Fruit fly (Drosophila melanogaster) whole organism, wandering third instar larva: ENCODE data around the gene CG32985.

Source experiments
- CG32264 ChIP-seq: fragments of 200-800 bp; sonication (Bioruptor generic); optimal IDR thresholded peaks from 2 replicates; lab custom pipeline; 2016; ENCODE audit warnings: missing biosample characterization, missing genetic modification characterization
- CG9705 ChIP-seq: fragments of 200-800 bp; sonication (Bioruptor generic); optimal IDR thresholded peaks from 2 replicates; lab custom pipeline; 2018; ENCODE audit warnings: missing biosample characterization, mild to moderate bottlenecking, missing genetic modification characterization
- CrebA ChIP-seq: fragments of 200-800 bp; sonication (Bioruptor generic); optimal IDR thresholded peaks from 2 replicates; lab custom pipeline; 2016; ENCODE audit warnings: missing biosample characterization, mild to moderate bottlenecking, missing genetic modification characterization, borderline replicate concordance
- Dfd ChIP-seq: fragments of >200 bp; optimal IDR thresholded peaks from 2 replicates; lab custom pipeline; 2017; ENCODE audit warnings: missing biosample characterization, missing genetic modification characterization
- Dif ChIP-seq: fragments of 200-275, 200-300 bp; sonication (Bioruptor generic); optimal IDR thresholded peaks from 2 replicates; lab custom pipeline; 2018; ENCODE audit warnings: missing biosample characterization, missing genetic modification characterization; ENCODE audit not compliant: partially characterized antibody
- GATAd ChIP-seq: sonication (Bioruptor generic); optimal IDR thresholded peaks from 2 replicates; lab custom pipeline; 2016; ENCODE audit warnings: missing biosample characterization, missing genetic modification characterization
- HLH106 ChIP-seq: fragments of 200-800 bp; optimal IDR thresholded peaks from 3 replicates; lab custom pipeline; 2019; ENCODE audit warnings: missing biosample characterization, mild to moderate bottlenecking, missing genetic modification characterization, moderate library complexity
- Hnf4 ChIP-seq: fragments of 200-800 bp; sonication (Bioruptor generic); optimal IDR thresholded peaks from 2 replicates; lab custom pipeline; 2016; ENCODE audit warnings: missing biosample characterization, mild to moderate bottlenecking, missing genetic modification characterization
- Hr78 ChIP-seq: fragments of >200 bp; optimal IDR thresholded peaks from 2 replicates; lab custom pipeline; 2017; ENCODE audit warnings: missing biosample characterization, missing genetic modification characterization
- Hr83 ChIP-seq: fragments of 200-300 bp; sonication (Bioruptor generic); optimal IDR thresholded peaks from 2 replicates; lab custom pipeline; 2016; ENCODE audit warnings: missing biosample characterization, mild to moderate bottlenecking, missing genetic modification characterization, moderate library complexity; ENCODE audit not compliant: poor library complexity, severe bottlenecking
- Jra ChIP-seq: sonication (Bioruptor generic); optimal IDR thresholded peaks from 2 replicates; lab custom pipeline; 2016; ENCODE audit warnings: missing biosample characterization, missing genetic modification characterization
- Mio ChIP-seq: sonication (Bioruptor generic); optimal IDR thresholded peaks from 2 replicates; lab custom pipeline; 2016; ENCODE audit warnings: missing biosample characterization, missing genetic modification characterization
- Myc ChIP-seq: fragments of >200 bp; optimal IDR thresholded peaks from 2 replicates; lab custom pipeline; 2017
- N ChIP-seq: fragments of >200 bp; optimal IDR thresholded peaks from 2 replicates; lab custom pipeline; 2018; ENCODE audit warnings: missing biosample characterization, missing external identifiers, missing genetic modification characterization
- OdsH ChIP-seq: fragments of 200-800 bp; sonication (Bioruptor generic); optimal IDR thresholded peaks from 2 replicates; lab custom pipeline; 2016; ENCODE audit warnings: missing biosample characterization, mild to moderate bottlenecking, missing genetic modification characterization
- Rel ChIP-seq, 2 experiments: fragments of 200-800 bp; sonication (Bioruptor generic) in 1 of 2; optimal IDR thresholded peaks; 2 replicates in 1 of 2; 3 replicates in 1 of 2; lab custom pipeline; 2016 to 2019; ENCODE audit warnings: mild to moderate bottlenecking in 2 of 2, missing biosample characterization in 2 of 2, missing genetic modification characterization in 2 of 2, moderate library complexity in 1 of 2
- Sp1 ChIP-seq: fragments of 200-800 bp; sonication (Bioruptor generic); optimal IDR thresholded peaks from 3 replicates; lab custom pipeline; 2019; ENCODE audit warnings: missing biosample characterization, mild to moderate bottlenecking, missing genetic modification characterization, moderate library complexity
- Vsx2 ChIP-seq: fragments of 200-300, 225-300 bp; sonication (Bioruptor generic); optimal IDR thresholded peaks from 2 replicates; lab custom pipeline; 2018; ENCODE audit warnings: missing biosample characterization, missing genetic modification characterization; ENCODE audit not compliant: partially characterized antibody
- br ChIP-seq: fragments of 200-800 bp; sonication (Bioruptor generic); optimal IDR thresholded peaks from 2 replicates; lab custom pipeline; 2016; ENCODE audit warnings: missing biosample characterization, missing genetic modification characterization
- brk ChIP-seq: fragments of 200-800 bp; sonication (Bioruptor generic); optimal IDR thresholded peaks from 2 replicates; lab custom pipeline; 2016; ENCODE audit warnings: missing biosample characterization, mild to moderate bottlenecking, missing genetic modification characterization
- dl ChIP-seq, 2 experiments: fragments of 175-275, 200-275 bp in 1 of 2; fragments of 200-275 bp in 1 of 2; sonication (Bioruptor generic); optimal IDR thresholded peaks; lab custom pipeline; 2018; ENCODE audit warnings: mild to moderate bottlenecking in 2 of 2, missing biosample characterization in 2 of 2, missing genetic modification characterization in 2 of 2, moderate library complexity in 2 of 2; ENCODE audit not compliant: partially characterized antibody in 2 of 2, insufficient read depth in 1 of 2
- ey ChIP-seq: fragments of 200-800 bp; sonication (Bioruptor generic); optimal IDR thresholded peaks from 2 replicates; lab custom pipeline; 2016; ENCODE audit warnings: missing biosample characterization, missing genetic modification characterization
- foxo ChIP-seq, 2 experiments: fragments of 200-800 bp; sonication (Bioruptor generic); optimal IDR thresholded peaks; 2 replicates in 1 of 2; 3 replicates in 1 of 2; lab custom pipeline; 2016 to 2017; ENCODE audit warnings: missing biosample characterization in 2 of 2, missing genetic modification characterization in 2 of 2
- fru ChIP-seq: fragments of 200-800 bp; sonication (Bioruptor generic); optimal IDR thresholded peaks from 3 replicates; lab custom pipeline; 2016; ENCODE audit warnings: missing biosample characterization, mild to moderate bottlenecking, missing genetic modification characterization
- h ChIP-seq: fragments of 200-800 bp; sonication (Bioruptor generic); optimal IDR thresholded peaks from 3 replicates; lab custom pipeline; 2016; ENCODE audit warnings: missing biosample characterization, mild to moderate bottlenecking, missing genetic modification characterization
- jim ChIP-seq: fragments of 175-275, 200-325 bp; sonication (Bioruptor generic); optimal IDR thresholded peaks from 2 replicates; lab custom pipeline; 2016; ENCODE audit warnings: missing biosample characterization, mild to moderate bottlenecking, missing genetic modification characterization
- lola ChIP-seq: fragments of >200 bp; optimal IDR thresholded peaks from 2 replicates; lab custom pipeline; 2017; ENCODE audit warnings: missing biosample characterization, missing genetic modification characterization
- pan ChIP-seq: fragments of >200 bp; optimal IDR thresholded peaks from 2 replicates; lab custom pipeline; 2017
- psq ChIP-seq: fragments of 200-800 bp; sonication (Bioruptor generic); optimal IDR thresholded peaks from 3 replicates; lab custom pipeline; 2017; ENCODE audit warnings: missing biosample characterization, mild to moderate bottlenecking, missing genetic modification characterization, moderate library complexity
- rgr ChIP-seq: fragments of 200-800 bp; sonication (Bioruptor generic); optimal IDR thresholded peaks from 3 replicates; lab custom pipeline; 2016; ENCODE audit warnings: missing biosample characterization, mild to moderate bottlenecking, missing genetic modification characterization
- sage ChIP-seq: fragments of 200-800 bp; sonication (Bioruptor generic); optimal IDR thresholded peaks from 2 replicates; lab custom pipeline; 2016; ENCODE audit warnings: missing biosample characterization, mild to moderate bottlenecking, missing genetic modification characterization
- sv ChIP-seq: fragments of 200-800 bp; sonication (Bioruptor generic); optimal IDR thresholded peaks from 3 replicates; lab custom pipeline; 2016; ENCODE audit warnings: missing biosample characterization, missing genetic modification characterization
- tai ChIP-seq: sonication (Bioruptor generic); optimal IDR thresholded peaks from 2 replicates; lab custom pipeline; 2016; ENCODE audit warnings: missing biosample characterization, missing genetic modification characterization
- woc ChIP-seq: sonication (Bioruptor generic); optimal IDR thresholded peaks from 2 replicates; lab custom pipeline; 2016; ENCODE audit warnings: missing biosample characterization, mild to moderate bottlenecking, missing genetic modification characterization

The CG32985 gene

DNA sequence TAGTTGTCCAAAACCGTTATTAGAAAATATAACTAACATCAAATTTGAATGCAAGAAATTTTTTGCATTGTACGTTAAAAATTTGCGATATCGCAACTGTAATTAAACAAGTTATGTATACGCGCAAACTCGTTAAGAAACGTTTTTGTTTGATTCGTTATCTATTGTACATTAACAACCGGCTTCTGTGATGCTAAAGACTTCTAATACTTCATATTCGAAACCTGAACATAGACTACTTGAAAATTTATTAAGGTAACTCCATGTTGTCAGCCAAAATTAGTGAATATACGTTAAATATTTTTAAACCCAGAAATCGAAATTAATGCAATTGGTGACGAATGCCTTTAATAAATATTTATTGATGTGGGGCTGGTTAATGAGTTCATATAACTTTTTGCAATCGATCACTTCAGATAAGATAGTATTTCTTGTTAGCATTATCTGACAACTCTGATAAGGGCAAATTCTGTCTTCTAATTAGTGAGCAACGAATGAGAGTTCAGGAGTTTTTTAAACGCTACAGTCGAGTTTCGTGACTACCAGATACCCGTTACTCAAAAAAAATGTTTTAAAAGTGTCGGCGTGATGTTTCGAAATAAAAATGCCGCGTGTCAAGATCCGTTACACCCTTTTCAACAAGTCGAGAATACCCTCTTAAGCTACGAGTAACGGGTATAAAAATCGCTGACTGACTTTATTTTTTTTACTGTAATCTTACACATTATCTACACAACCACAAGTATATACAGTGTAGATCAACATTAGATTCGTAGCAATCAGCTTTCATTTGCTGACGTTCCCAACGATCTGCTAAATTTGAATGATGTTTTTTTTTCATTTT, 9.9 kb upstream of the CG32985 start:
- TF ChIP-seq Hnf4 (GFP tag; lab: Kevin White, UChicago) (peak; percentile 4), HLH106 (peak; percentile 45), CG9705 (GFP tag; lab: Kevin White, UChicago) (no peak), brk (GFP tag; lab: Kevin White, UChicago) (no peak), tai (GFP tag; lab: Kevin White, UChicago) (peak; percentile 25), Dif (GFP tag; lab: Kevin White, UChicago) (peak; percentile 81), rgr (GFP tag; lab: Kevin White, UChicago) (peak; percentile 74), OdsH (GFP tag; lab: Kevin White, UChicago) (peak; percentile 67), dl (GFP tag; optimal IDR thresholded peaks at IDR 0.05; lab: Kevin White, UChicago; ENCODE audit: insufficient read depth in 1 of 2, partially characterized antibody in 2 of 2) (no peak), CG32264 (GFP tag; lab: Kevin White, UChicago) (no peak), Hr78 (no peak), fru (GFP tag; lab: Kevin White, UChicago) (peak; percentile 71), woc (GFP tag; lab: Kevin White, UChicago) (peak; percentile 48), CrebA (GFP tag; lab: Kevin White, UChicago) (peak; percentile 79), foxo (GFP tag; optimal IDR thresholded peaks at IDR 0.05; lab: Kevin White, UChicago) (peak in 1 of 2 experiments; percentile 76), N (GFP tag; lab: Kevin White, UChicago) (no peak), Sp1 (GFP tag; lab: Kevin White, UChicago) (peak; percentile 68), psq (GFP tag; lab: Kevin White, UChicago) (peak; percentile 48), GATAd (GFP tag; lab: Kevin White, UChicago) (no peak), lola (GFP tag; lab: Kevin White, UChicago) (no peak), br (peak; percentile 68), Dfd (GFP tag; lab: Kevin White, UChicago) (no peak), Vsx2 (GFP tag; lab: Kevin White, UChicago) (peak; percentile 49), pan (lab: Kevin White, UChicago) (no peak), ey (GFP tag; lab: Kevin White, UChicago) (peak; percentile 70), h (GFP tag; lab: Kevin White, UChicago) (peak; percentile 75), Myc (lab: Kevin White, UChicago) (no peak), Mio (GFP tag; lab: Kevin White, UChicago) (no peak)
- TF ChIP-seq, all 38 proteins: peak for 16

- TF ChIP-seq tai (GFP tag; lab: Kevin White, UChicago) (no peak), foxo (GFP tag; optimal IDR thresholded peaks at IDR 0.05; lab: Kevin White, UChicago) (no peak), sv (GFP tag; lab: Kevin White, UChicago) (no peak), br (no peak), Hr83 (no peak), dl (GFP tag; optimal IDR thresholded peaks at IDR 0.05; lab: Kevin White, UChicago; ENCODE audit: insufficient read depth in 1 of 2, partially characterized antibody in 2 of 2) (no peak), Jra (GFP tag; lab: Kevin White, UChicago) (no peak), ey (GFP tag; lab: Kevin White, UChicago) (no peak), N (GFP tag; lab: Kevin White, UChicago) (no peak), fru (GFP tag; lab: Kevin White, UChicago) (no peak), CrebA (GFP tag; lab: Kevin White, UChicago) (no peak), CG32264 (GFP tag; lab: Kevin White, UChicago) (no peak), OdsH (GFP tag; lab: Kevin White, UChicago) (no peak)
Observed at dm6 chr2L:8955597-8956335, 6.6 kb upstream of the CG32985 start.

- no peak for TF ChIP-seq brk (GFP tag; lab: Kevin White, UChicago)
- no peak for TF ChIP-seq Hnf4 (GFP tag; lab: Kevin White, UChicago)
- no peak for TF ChIP-seq GATAd (GFP tag; lab: Kevin White, UChicago)
- no peak for TF ChIP-seq dl (GFP tag; optimal IDR thresholded peaks at IDR 0.05; lab: Kevin White, UChicago; ENCODE audit: insufficient read depth in 1 of 2, partially characterized antibody in 2 of 2)
- no peak for TF ChIP-seq sage (GFP tag; lab: Kevin White, UChicago)
- TF ChIP-seq jim (GFP tag; lab: Kevin White, UChicago) = no peak
- no peak for TF ChIP-seq Rel (GFP tag; optimal IDR thresholded peaks at IDR 0.05; lab: Kevin White, UChicago)
- peak; percentile 16 for TF ChIP-seq Rel (tag; optimal IDR thresholded peaks at IDR 0.05; lab: Kevin White, UChicago)
Observed at dm6 chr2L:8956336-8956726, 6.0 kb upstream of the CG32985 start.
